Fruit fly (Drosophila melanogaster) whole organism, prepupa: Measurements from ENCODE around the gene CG5080.
A peak's percentile ranks its signal among the peaks of the same experiment; 100 is the strongest.

ENCODE experiments used
- Blimp-1 ChIP-seq: fragments of 200-800 bp; sonication (Bioruptor generic); optimal IDR thresholded peaks from 3 replicates; lab custom pipeline; 2017; ENCODE audit warnings: missing biosample characterization, missing genetic modification characterization, mild to moderate bottlenecking, moderate library complexity, missing genetic modification reagents
- CG10631 ChIP-seq: fragments of 200-800 bp; sonication (Bioruptor generic); optimal IDR thresholded peaks from 2 replicates; lab custom pipeline; 2016; ENCODE audit warnings: missing biosample characterization, missing genetic modification characterization
- CG10669 ChIP-seq: fragments of 200-800 bp; sonication (Bioruptor generic); optimal IDR thresholded peaks from 3 replicates; lab custom pipeline; 2018; ENCODE audit warnings: missing biosample characterization, mild to moderate bottlenecking, missing genetic modification characterization, moderate library complexity
- CG11294 ChIP-seq: fragments of 200-800 bp; sonication (Bioruptor generic); IDR thresholded peaks from 2 replicates; pipeline ENCODE4 v1.3.6; 2022; ENCODE audit warnings: missing biosample characterization, missing genetic modification characterization
- CG11762 ChIP-seq: fragments of 200-800 bp; sonication (Bioruptor generic); optimal IDR thresholded peaks from 3 replicates; lab custom pipeline; 2016; ENCODE audit warnings: missing biosample characterization, missing genetic modification characterization; ENCODE audit not compliant: insufficient read depth
- CG15336 ChIP-seq: fragments of 200-800 bp; sonication (Bioruptor generic); IDR thresholded peaks from 2 replicates; pipeline ENCODE4 v1.3.6; 2022; ENCODE audit warnings: missing biosample characterization, missing genetic modification characterization
- CG3032 ChIP-seq: fragments of 200-800 bp; optimal IDR thresholded peaks from 2 replicates; lab custom pipeline; 2019; ENCODE audit warnings: missing biosample characterization, mild to moderate bottlenecking, missing genetic modification characterization, moderate library complexity
- CG31627 ChIP-seq: fragments of 200-800 bp; sonication (Bioruptor generic); optimal IDR thresholded peaks from 3 replicates; lab custom pipeline; 2016; ENCODE audit warnings: missing biosample characterization, missing genetic modification characterization
- CG32006 ChIP-seq: fragments of 200-800 bp; sonication (Bioruptor generic); optimal IDR thresholded peaks from 3 replicates; lab custom pipeline; 2017; ENCODE audit warnings: missing biosample characterization, mild to moderate bottlenecking, missing genetic modification characterization
- CG34406 ChIP-seq: fragments of 200-800 bp; sonication (Bioruptor generic); optimal IDR thresholded peaks from 3 replicates; lab custom pipeline; 2016; ENCODE audit warnings: missing biosample characterization, missing genetic modification characterization
- CG3919 ChIP-seq: fragments of 200-800 bp; sonication (Bioruptor generic); optimal IDR thresholded peaks from 3 replicates; lab custom pipeline; 2016; ENCODE audit warnings: missing biosample characterization, missing genetic modification characterization
- CG4318 ChIP-seq: fragments of 200-800 bp; sonication (Bioruptor generic); optimal IDR thresholded peaks from 3 replicates; lab custom pipeline; 2017; ENCODE audit warnings: missing biosample characterization, mild to moderate bottlenecking, missing genetic modification characterization
- CG6163 ChIP-seq: fragments of 200-800 bp; sonication (Bioruptor generic); IDR thresholded peaks from 3 replicates; pipeline ENCODE4 v1.3.6; 2022; ENCODE audit warnings: missing biosample characterization, missing genetic modification characterization
- CG6792 ChIP-seq: fragments of 200-800 bp; sonication (Bioruptor generic); optimal IDR thresholded peaks from 3 replicates; lab custom pipeline; 2016; ENCODE audit warnings: missing biosample characterization, missing genetic modification characterization
- CG6808 ChIP-seq: fragments of 200-800 bp; sonication (Bioruptor generic); optimal IDR thresholded peaks from 3 replicates; lab custom pipeline; 2017; ENCODE audit warnings: missing biosample characterization, missing genetic modification characterization, mild to moderate bottlenecking, moderate library complexity, missing genetic modification reagents
- CG6854 ChIP-seq: fragments of 200-800 bp; sonication (Bioruptor generic); optimal IDR thresholded peaks from 2 replicates; lab custom pipeline; 2017; ENCODE audit warnings: missing biosample characterization, mild to moderate bottlenecking, missing genetic modification characterization
- CG7368 ChIP-seq: fragments of 200-800 bp; sonication (Bioruptor generic); optimal IDR thresholded peaks from 3 replicates; lab custom pipeline; 2016; ENCODE audit warnings: missing biosample characterization, missing genetic modification characterization
- CG8319 ChIP-seq: fragments of 200-800 bp; sonication (Bioruptor generic); optimal IDR thresholded peaks from 3 replicates; lab custom pipeline; 2016; ENCODE audit warnings: missing biosample characterization, missing genetic modification characterization
- CG8632 ChIP-seq: fragments of 200-800 bp; sonication (Bioruptor generic); optimal IDR thresholded peaks from 3 replicates; lab custom pipeline; 2016; ENCODE audit warnings: missing biosample characterization, missing genetic modification characterization
- CG9139 ChIP-seq: fragments of 200-800 bp; sonication (Bioruptor generic); optimal IDR thresholded peaks from 3 replicates; lab custom pipeline; 2017; ENCODE audit warnings: missing biosample characterization, mild to moderate bottlenecking, missing genetic modification characterization
- Eip75B ChIP-seq: fragments of 200-800 bp; sonication (Bioruptor generic); optimal IDR thresholded peaks from 3 replicates; lab custom pipeline; 2016; ENCODE audit warnings: missing biosample characterization, missing genetic modification characterization
- Eip78C ChIP-seq: fragments of 200-800 bp; sonication (Bioruptor generic); peaks from one replicate; lab custom pipeline; 2016; ENCODE audit warnings: missing biosample characterization, missing genetic modification characterization
- Ets21C ChIP-seq: fragments of 200-800 bp; sonication (Bioruptor generic); optimal IDR thresholded peaks from 3 replicates; lab custom pipeline; 2016; ENCODE audit warnings: missing biosample characterization, missing genetic modification characterization
- Hr38 ChIP-seq: sonication (Bioruptor generic); optimal IDR thresholded peaks from 2 replicates; lab custom pipeline; 2016; ENCODE audit warnings: missing biosample characterization, missing genetic modification characterization
- Hr39 ChIP-seq: fragments of 200-800 bp; sonication (Bioruptor generic); optimal IDR thresholded peaks from 2 replicates; lab custom pipeline; 2016; ENCODE audit warnings: missing biosample characterization, missing genetic modification characterization
- Lpt ChIP-seq: fragments of 200-800 bp; sonication (Bioruptor generic); optimal IDR thresholded peaks from 3 replicates; lab custom pipeline; 2016; ENCODE audit warnings: missing biosample characterization, missing genetic modification characterization
- Met ChIP-seq: fragments of 200-800 bp; sonication (Bioruptor generic); optimal IDR thresholded peaks from 3 replicates; lab custom pipeline; 2016; ENCODE audit warnings: missing biosample characterization, missing genetic modification characterization
- OdsH ChIP-seq: fragments of 200-800 bp; sonication (Bioruptor generic); optimal IDR thresholded peaks from 3 replicates; lab custom pipeline; 2016; ENCODE audit warnings: missing biosample characterization, missing genetic modification characterization
- Smox ChIP-seq: fragments of 200-800 bp; sonication (Bioruptor generic); optimal IDR thresholded peaks from 3 replicates; lab custom pipeline; 2016; ENCODE audit warnings: missing biosample characterization, missing genetic modification characterization
- Sox14 ChIP-seq: fragments of 200-800 bp; sonication (Bioruptor generic); optimal IDR thresholded peaks from 3 replicates; lab custom pipeline; 2016; ENCODE audit warnings: missing biosample characterization, missing genetic modification characterization
- Sox15 ChIP-seq: fragments of 200-800 bp; sonication (Bioruptor generic); optimal IDR thresholded peaks from 3 replicates; lab custom pipeline; 2016; ENCODE audit warnings: missing biosample characterization, missing genetic modification characterization
- achi ChIP-seq: fragments of 200-800 bp; sonication (Bioruptor generic); optimal IDR thresholded peaks from 3 replicates; lab custom pipeline; 2016; ENCODE audit warnings: missing biosample characterization, missing genetic modification characterization
- acj6 ChIP-seq: fragments of 200-800 bp; sonication (Bioruptor generic); optimal IDR thresholded peaks from 3 replicates; lab custom pipeline; 2016; ENCODE audit warnings: missing biosample characterization, missing genetic modification characterization
- cyc ChIP-seq: fragments of 200-800 bp; sonication (Bioruptor generic); optimal IDR thresholded peaks from 3 replicates; lab custom pipeline; 2016; ENCODE audit warnings: missing biosample characterization, missing genetic modification characterization
- dac ChIP-seq: fragments of 200-800 bp; sonication (Bioruptor generic); optimal IDR thresholded peaks from 2 replicates; lab custom pipeline; 2017; ENCODE audit warnings: missing biosample characterization, mild to moderate bottlenecking, missing genetic modification characterization
- dsx ChIP-seq: fragments of 200-800 bp; optimal IDR thresholded peaks from 3 replicates; lab custom pipeline; 2019; ENCODE audit warnings: missing biosample characterization, mild to moderate bottlenecking, missing genetic modification characterization, moderate library complexity; ENCODE audit not compliant: poor library complexity, severe bottlenecking
- eg ChIP-seq: fragments of 200-800 bp; sonication (Bioruptor generic); IDR thresholded peaks from 3 replicates; pipeline ENCODE4 v1.3.6; 2022; ENCODE audit warnings: missing biosample characterization, missing genetic modification characterization
- esn ChIP-seq: fragments of 200-800 bp; sonication (Bioruptor generic); optimal IDR thresholded peaks from 2 replicates; lab custom pipeline; 2016; ENCODE audit warnings: missing biosample characterization, mild to moderate bottlenecking, missing genetic modification characterization, moderate library complexity
- fd59A ChIP-seq: fragments of 200-800 bp; sonication (Bioruptor generic); optimal IDR thresholded peaks from 2 replicates; lab custom pipeline; 2017; ENCODE audit warnings: missing biosample characterization, mild to moderate bottlenecking, missing genetic modification characterization, missing genetic modification reagents
- fkh ChIP-seq: fragments of 200-800 bp; sonication (Bioruptor generic); optimal IDR thresholded peaks from 3 replicates; lab custom pipeline; 2017; ENCODE audit warnings: missing biosample characterization, mild to moderate bottlenecking, missing genetic modification characterization, moderate library complexity
- net ChIP-seq: fragments of 200-800 bp; sonication (Bioruptor generic); optimal IDR thresholded peaks from 3 replicates; lab custom pipeline; 2016; ENCODE audit warnings: missing biosample characterization, missing genetic modification characterization
- pdm3 ChIP-seq: fragments of 200-800 bp; sonication (Bioruptor generic); optimal IDR thresholded peaks from 3 replicates; lab custom pipeline; 2016; ENCODE audit warnings: missing biosample characterization, missing genetic modification characterization
- spab ChIP-seq: fragments of 200-800 bp; sonication (Bioruptor generic); optimal IDR thresholded peaks from 2 replicates; lab custom pipeline; 2017; ENCODE audit warnings: missing biosample characterization, mild to moderate bottlenecking, missing genetic modification characterization, missing genetic modification reagents
- ss ChIP-seq, 2 experiments: fragments of 200-800 bp; sonication (Bioruptor generic); optimal IDR thresholded peaks; 2 replicates in 1 of 2; 3 replicates in 1 of 2; lab custom pipeline; 2017 to 2018; ENCODE audit warnings: mild to moderate bottlenecking in 2 of 2, missing biosample characterization in 2 of 2, missing genetic modification characterization in 2 of 2, moderate library complexity in 1 of 2
- svp ChIP-seq: fragments of 200-800 bp; sonication (Bioruptor generic); peaks from one replicate; lab custom pipeline; 2016; ENCODE audit warnings: missing biosample characterization, missing genetic modification characterization
- topi ChIP-seq: fragments of 200-800 bp; sonication (Bioruptor generic); optimal IDR thresholded peaks from 3 replicates; lab custom pipeline; 2016; ENCODE audit warnings: missing biosample characterization, missing genetic modification characterization
- vri ChIP-seq: fragments of 200-800 bp; sonication (Bioruptor generic); optimal IDR thresholded peaks from 3 replicates; lab custom pipeline; 2016; ENCODE audit warnings: missing biosample characterization, mild to moderate bottlenecking, missing genetic modification characterization

The CG5080 gene

DNA sequence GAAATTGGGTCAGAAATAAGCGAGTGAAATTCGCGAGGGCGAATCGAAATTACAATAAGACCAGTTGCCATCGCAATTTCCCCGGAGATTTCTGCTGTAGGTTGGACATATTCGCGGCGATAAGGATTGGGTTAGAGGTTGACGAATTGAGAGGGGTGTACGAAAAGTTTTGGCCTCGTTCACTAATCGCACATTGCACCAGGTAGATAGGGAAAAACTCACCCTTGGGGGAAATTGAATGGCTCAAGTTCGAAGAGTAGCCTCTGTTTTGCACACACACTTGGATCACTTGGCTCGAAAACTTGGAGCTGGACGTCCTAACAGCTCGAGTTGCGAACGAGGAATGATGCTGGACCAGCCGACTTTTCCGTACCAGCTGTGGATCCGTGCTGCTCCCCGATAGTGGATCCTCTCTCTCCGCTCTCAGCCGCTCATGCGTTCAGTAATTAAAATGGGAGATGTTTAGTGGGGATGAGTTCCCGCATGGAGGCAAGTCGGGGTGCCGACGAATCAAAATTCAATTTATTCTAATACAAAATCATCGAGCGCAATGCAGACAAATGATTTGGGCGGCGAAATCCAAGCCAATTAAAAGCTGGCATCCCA, at the start of gene CG5080:
CG5080 (minus strand) TSS at position 349 of the 606 bp plus-strand sequence.
- TF ChIP-seq Eip75B (GFP tag; lab: Kevin White, UChicago), result peak; percentile 14
- no peak for TF ChIP-seq dac (GFP tag; lab: Kevin White, UChicago)
- no peak for TF ChIP-seq CG32006 (GFP tag; lab: Kevin White, UChicago)
- no peak for TF ChIP-seq OdsH
- TF ChIP-seq Hr38, result no peak
- no peak for TF ChIP-seq achi
- peak; percentile 60 for TF ChIP-seq Eip78C (GFP tag; lab: Kevin White, UChicago)
- no peak for TF ChIP-seq Met (GFP tag; lab: Kevin White, UChicago)
- TF ChIP-seq Sox15 (GFP tag; lab: Kevin White, UChicago), result no peak
- TF ChIP-seq svp (GFP tag; lab: Kevin White, UChicago), result peak; percentile 100

dm6 chr2L:1211528-1211927, 47.8 kb upstream of the CG5080 start:
- TF ChIP-seq CG4318 (no peak), cyc (GFP tag; lab: Kevin White, UChicago) (no peak)

DNA sequence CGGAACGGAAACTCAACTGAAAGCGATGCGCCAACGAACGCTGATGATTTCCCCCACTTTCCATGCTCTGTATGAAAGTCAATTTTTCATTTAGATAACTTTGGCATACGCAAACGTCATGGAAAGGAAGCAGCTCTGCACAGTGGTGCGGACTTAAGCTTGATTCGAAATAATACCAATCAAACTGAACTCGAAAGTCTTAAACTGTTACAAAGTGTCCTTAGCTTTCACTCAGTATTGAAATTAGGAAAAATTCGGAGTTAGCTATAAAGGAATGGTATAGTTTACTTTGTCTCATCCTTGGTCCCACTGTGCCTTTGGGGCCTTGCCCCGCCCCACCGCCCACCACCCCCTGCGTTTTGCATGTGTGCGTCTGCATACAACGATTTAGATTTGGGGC, 43.7 kb upstream of the CG5080 start:
- TF ChIP-seq cyc (GFP tag; lab: Kevin White, UChicago) (no peak), CG8632 (GFP tag; lab: Kevin White, UChicago) (no peak), CG3032 (tag; lab: Kevin White, UChicago) (no peak), CG6808 (GFP tag; lab: Kevin White, UChicago) (no peak), Sox15 (GFP tag; lab: Kevin White, UChicago) (no peak), net (GFP tag; lab: Kevin White, UChicago) (no peak), CG31627 (GFP tag; lab: Kevin White, UChicago) (no peak), Eip75B (GFP tag; lab: Kevin White, UChicago) (no peak), CG8319 (no peak), Sox14 (GFP tag; lab: Kevin White, UChicago) (no peak), ss (GFP tag; optimal IDR thresholded peaks at IDR 0.05; lab: Kevin White, UChicago) (no peak), CG9139 (GFP tag; lab: Kevin White, UChicago) (no peak), CG34406 (GFP tag; lab: Kevin White, UChicago) (no peak), CG10631 (no peak), dsx (GFP tag; lab: Kevin White, UChicago) (no peak), Hr39 (GFP tag; lab: Kevin White, UChicago) (peak; percentile 3), spab (no peak), dac (GFP tag; lab: Kevin White, UChicago) (no peak), Blimp-1 (no peak), pdm3 (GFP tag; lab: Kevin White, UChicago) (no peak), Smox (GFP tag; lab: Kevin White, UChicago) (no peak), CG6792 (no peak), Hr38 (no peak), CG3919 (GFP tag; lab: Kevin White, UChicago) (no peak), topi (GFP tag; lab: Kevin White, UChicago) (no peak), acj6 (no peak), CG7368 (GFP tag; lab: Kevin White, UChicago) (no peak), eg (GFP tag; lab: Robert Waterston, UW) (0 out of 3 replicates have a peak, but pooled peaks have one; percentile 6), Ets21C (GFP tag; lab: Kevin White, UChicago) (no peak), vri (GFP tag; lab: Kevin White, UChicago) (no peak), esn (GFP tag; lab: Kevin White, UChicago) (peak; percentile 34), fkh (GFP tag; lab: Kevin White, UChicago) (no peak), CG15336 (GFP tag; lab: Robert Waterston, UW) (no peak), OdsH (peak; percentile 45), CG11762 (GFP tag; lab: Kevin White, UChicago) (no peak), CG6163 (GFP tag; lab: Robert Waterston, UW) (no peak), fd59A (no peak), CG6854 (GFP tag; lab: Kevin White, UChicago) (no peak), CG32006 (GFP tag; lab: Kevin White, UChicago) (peak; percentile 17), achi (no peak), CG10669 (no peak), CG11294 (GFP tag; lab: Robert Waterston, UW) (no peak), Lpt (GFP tag; lab: Kevin White, UChicago) (no peak)
